Worm (Caenorhabditis elegans) whole organism, L2 larva: ENCODE measurements around the gene ZK632.10.

Source experiments
- C34F6.9 ChIP-seq: fragments of 150-350 bp; optimal IDR thresholded peaks from 2 replicates; lab custom pipeline; 2014; ENCODE audit warnings: missing biosample characterization, missing genetic modification characterization
- Y55F3AM.14 ChIP-seq: fragments of 200-800 bp; sonication (Bioruptor generic); optimal IDR thresholded peaks from 2 replicates; lab custom pipeline; 2018; ENCODE audit warnings: mild to moderate bottlenecking, missing genetic modification characterization, missing compliant biosample characterization
- ZK546.5 ChIP-seq: sonication (generic microtip); optimal IDR thresholded peaks from 2 replicates; lab custom pipeline; 2017; ENCODE audit warnings: missing biosample characterization, missing genetic modification characterization
- alr-1 ChIP-seq: fragments of 150-350 bp; optimal IDR thresholded peaks from 2 replicates; lab custom pipeline; 2014; ENCODE audit warnings: missing biosample characterization, missing genetic modification characterization
- blmp-1 ChIP-seq: sonication (generic microtip); optimal IDR thresholded peaks from 2 replicates; lab custom pipeline; 2017; ENCODE audit warnings: missing genetic modification characterization, mild to moderate bottlenecking, missing compliant biosample characterization, antibody characterized with exemption, moderate library complexity; ENCODE audit not compliant: insufficient read depth
- ceh-16 ChIP-seq: fragments of 150-350 bp; optimal IDR thresholded peaks from 2 replicates; lab custom pipeline; 2014; ENCODE audit warnings: missing biosample characterization, missing genetic modification characterization
- fos-1 ChIP-seq: fragments of 150-350 bp; optimal IDR thresholded peaks from 2 replicates; lab custom pipeline; 2014; ENCODE audit warnings: missing biosample characterization, missing genetic modification characterization
- lin-13 ChIP-seq: fragments of 150-350 bp; optimal IDR thresholded peaks from 2 replicates; lab custom pipeline; 2014; ENCODE audit warnings: missing biosample characterization, missing genetic modification reagents, missing genetic modification characterization
- mab-5 ChIP-seq: fragments of 150-350 bp; optimal IDR thresholded peaks from 2 replicates; lab custom pipeline; 2014; ENCODE audit warnings: missing biosample characterization, missing genetic modification characterization
- nhr-237 ChIP-seq: fragments of 150-350 bp; optimal IDR thresholded peaks from 2 replicates; lab custom pipeline; 2014; ENCODE audit warnings: missing biosample characterization, missing genetic modification characterization
- skn-1 ChIP-seq: sonication (generic microtip); optimal IDR thresholded peaks from 2 replicates; lab custom pipeline; 2017; ENCODE audit warnings: missing biosample characterization, missing genetic modification characterization
- ztf-11 ChIP-seq: sonication (generic microtip); optimal IDR thresholded peaks from 2 replicates; lab custom pipeline; 2017; ENCODE audit warnings: missing biosample characterization, missing genetic modification characterization
- ztf-4 ChIP-seq: fragments of 150-350 bp; optimal IDR thresholded peaks from 2 replicates; lab custom pipeline; 2014; ENCODE audit warnings: missing biosample characterization, missing genetic modification characterization

DNA sequence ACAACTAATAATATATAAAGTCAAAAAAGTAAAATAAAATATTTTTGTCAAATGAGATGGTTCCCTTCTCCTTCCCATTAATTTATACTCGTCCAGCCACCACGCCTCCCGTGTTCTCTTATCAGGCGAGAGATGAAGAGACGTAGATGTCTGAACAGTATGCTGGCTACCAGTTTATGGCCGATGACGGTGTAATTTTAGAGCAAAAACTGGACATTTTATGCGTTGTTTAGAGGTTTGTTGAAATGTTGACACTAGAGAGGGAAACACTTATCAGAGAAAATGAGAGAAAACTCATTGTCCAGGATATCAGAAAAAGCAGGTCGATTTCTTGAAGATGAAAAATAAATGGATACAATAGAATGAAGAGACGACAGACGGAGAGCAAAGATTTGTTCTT, 29.6 kb upstream of the ZK632.10 start:
- no peak for TF ChIP-seq mab-5 (tag; lab: Kevin White, UChicago)
- no peak for TF ChIP-seq skn-1 (tag; lab: Kevin White, UChicago)
- TF ChIP-seq fos-1 (tag; lab: Kevin White, UChicago), result peak; percentile 56
- no peak for TF ChIP-seq Y55F3AM.14
- no peak for TF ChIP-seq ztf-4 (tag; lab: Kevin White, UChicago)
- TF ChIP-seq ztf-11 (tag; lab: Kevin White, UChicago), result no peak
- no peak for TF ChIP-seq C34F6.9 (tag; lab: Kevin White, UChicago)
- no peak for TF ChIP-seq alr-1
- no peak for TF ChIP-seq nhr-237 (tag; lab: Kevin White, UChicago)
- no peak for TF ChIP-seq ZK546.5 (tag; lab: Kevin White, UChicago)
- no peak for TF ChIP-seq blmp-1 (tag; lab: Kevin White, UChicago)
- no peak for TF ChIP-seq lin-13 (GFP tag; lab: Kevin White, UChicago)
- TF ChIP-seq ceh-16 (tag; lab: Kevin White, UChicago), result no peak
